Worm (Caenorhabditis elegans): ENCODE measurements around the gene C54G10.1.

Gene C54G10.1

ce11 chrV:14659595-14659994 is 18.7 kb downstream of the C54G10.1 start:
- TF ChIP-seq lin-15B (tag; optimal IDR thresholded peaks at IDR 0.05) (no peak), tbx-2 (tag; optimal IDR thresholded peaks at IDR 0.05) (no peak), nhr-76 (tag; optimal IDR thresholded peaks at IDR 0.05) (no peak), fos-1 (tag; optimal IDR thresholded peaks at IDR 0.05) (no peak), ceh-16 (tag; optimal IDR thresholded peaks at IDR 0.05) (no peak), nhr-28 (tag; optimal IDR thresholded peaks at IDR 0.05) (no peak)

- TF ChIP-seq lsy-12 (tag; optimal IDR thresholded peaks at IDR 0.05) (peak; percentile 25), nhr-25 (tag; optimal IDR thresholded peaks at IDR 0.05) (peak; percentile 82), R02D3.7 (tag; optimal IDR thresholded peaks at IDR 0.05) (peak; percentile 24), mml-1 (tag; optimal IDR thresholded peaks at IDR 0.05) (no peak), pqm-1 (tag; optimal IDR thresholded peaks at IDR 0.05) (no peak), elt-2 (tag; optimal IDR thresholded peaks at IDR 0.05) (no peak), nhr-43 (tag; optimal IDR thresholded peaks at IDR 0.05; ENCODE audit: poor library complexity, severe bottlenecking) (peak; percentile 90), pha-4 (tag; optimal IDR thresholded peaks at IDR 0.05) (no peak), egl-5 (tag; optimal IDR thresholded peaks at IDR 0.05) (no peak), nhr-67 (tag; optimal IDR thresholded peaks at IDR 0.05) (no peak), hmg-11 (tag; optimal IDR thresholded peaks at IDR 0.05) (no peak), nhr-28 (tag; optimal IDR thresholded peaks at IDR 0.05) (no peak), skn-1 (tag; optimal IDR thresholded peaks at IDR 0.05) (no peak), nhr-76 (tag; optimal IDR thresholded peaks at IDR 0.05) (no peak), eor-1 (tag; optimal IDR thresholded peaks at IDR 0.05) (no peak), nfya-1 (tag; optimal IDR thresholded peaks at IDR 0.05; ENCODE audit: insufficient read depth) (peak; percentile 20), ZK546.5 (tag; optimal IDR thresholded peaks at IDR 0.05) (no peak), nhr-237 (tag; optimal IDR thresholded peaks at IDR 0.05) (no peak), elt-3 (tag; optimal IDR thresholded peaks at IDR 0.05) (peak in 1 of 3 experiments; percentile 35), mdl-1 (tag; optimal IDR thresholded peaks at IDR 0.05) (peak; percentile 70), tbx-2 (tag; optimal IDR thresholded peaks at IDR 0.05) (no peak), nhr-23 (tag; optimal IDR thresholded peaks at IDR 0.05) (peak; percentile 74), ztf-11 (tag; optimal IDR thresholded peaks at IDR 0.05) (no peak)
Observed at ce11 chrV:14660608-14661355, 19.9 kb downstream of the C54G10.1 start, which contains the start of gene srh-17. Gene srh-17 (plus strand): TSS chrV:14661305.

- TF ChIP-seq unc-39 (tag; optimal IDR thresholded peaks at IDR 0.05): no peak
- TF ChIP-seq ceh-16 (tag; optimal IDR thresholded peaks at IDR 0.05): no peak
- no peak for TF ChIP-seq ceh-9 (tag; optimal IDR thresholded peaks at IDR 0.05)
Observed at ce11 chrV:14663006-14663405, 22.1 kb downstream of the C54G10.1 start, which contains the start of gene C47E8.9. Gene C47E8.9 (plus strand): TSS chrV:14663306.

- TF ChIP-seq aly-2 (tag; optimal IDR thresholded peaks at IDR 0.05) (no peak), nhr-11 (tag; optimal IDR thresholded peaks at IDR 0.05) (no peak), R02D3.7 (tag; optimal IDR thresholded peaks at IDR 0.05) (no peak), nhr-23 (tag; optimal IDR thresholded peaks at IDR 0.05) (no peak), nhr-28 (tag; optimal IDR thresholded peaks at IDR 0.05) (no peak), fkh-2 (tag; optimal IDR thresholded peaks at IDR 0.05) (no peak), ztf-4 (tag; optimal IDR thresholded peaks at IDR 0.05) (no peak), hmg-11 (tag; optimal IDR thresholded peaks at IDR 0.05) (no peak), egl-27 (tag; optimal IDR thresholded peaks at IDR 0.05) (no peak), pqm-1 (tag; optimal IDR thresholded peaks at IDR 0.05) (no peak), egl-5 (tag; optimal IDR thresholded peaks at IDR 0.05) (no peak), eor-1 (tag; optimal IDR thresholded peaks at IDR 0.05) (no peak)
Observed at ce11 chrV:14665728-14666127, 24.8 kb downstream of the C54G10.1 start, which contains the start of gene C47E8.1. Gene C47E8.1 (plus strand): TSS chrV:14666028.

ce11 chrV:14678298-14678697 is 37.4 kb downstream of the C54G10.1 start:
- no peak for TF ChIP-seq fos-1 (tag; optimal IDR thresholded peaks at IDR 0.05)
- peak; percentile 80 for TF ChIP-seq nfya-1 (tag; optimal IDR thresholded peaks at IDR 0.05; ENCODE audit: insufficient read depth)
